ENCODE assay signal across 4 fruit fly cellular contexts in genomic region chr3L:16941319-16941718, dm6.
A peak's percentile ranks its signal among the peaks of the same experiment; 100 is the strongest.
TF ChIP-seq lines count a peak whose summit lies in the region.

No protein-coding gene starts in this region.

- no peak for TF ChIP-seq CTCF in whole organism, embryonic (GFP tag; optimal IDR thresholded peaks at IDR 0.05; lab: Kevin White, UChicago)

TF ChIP-seq in whole organism, embryonic, 481 proteins besides CTCF, POLR2A, EP300 and RAD21 (continues in another document):
- peak; percentile 19 for TF ChIP-seq zen (tag; optimal IDR thresholded peaks at IDR 0.05; lab: Kevin White, UChicago)
- TF ChIP-seq CG7556 (GFP tag; optimal IDR thresholded peaks at IDR 0.05; lab: Kevin White, UChicago) = peak; percentile 28
- TF ChIP-seq bcd (GFP tag; optimal IDR thresholded peaks at IDR 0.05; lab: Kevin White, UChicago) = no peak
- peak; percentile 15 for TF ChIP-seq Hsf (GFP tag; optimal IDR thresholded peaks at IDR 0.05; lab: Kevin White, UChicago)
- peak; percentile 41 for TF ChIP-seq CoRest (tag; optimal IDR thresholded peaks at IDR 0.05; lab: Kevin White, UChicago)
- TF ChIP-seq HLHmδ (GFP tag; optimal IDR thresholded peaks at IDR 0.05; lab: Kevin White, UChicago) = no peak
- no peak for TF ChIP-seq chm (GFP tag; IDR thresholded peaks at IDR 0.05; lab: Robert Waterston, UW)
- TF ChIP-seq CG1602 (GFP tag; optimal IDR thresholded peaks at IDR 0.05; lab: Kevin White, UChicago) = peak; percentile 1
- peak; percentile 48 for TF ChIP-seq nmo (GFP tag; optimal IDR thresholded peaks at IDR 0.05; lab: Kevin White, UChicago)
- TF ChIP-seq Myb (GFP tag; optimal IDR thresholded peaks at IDR 0.05; lab: Kevin White, UChicago) = peak; percentile 6
- peak in 1 of 2 experiments; percentile 55 for TF ChIP-seq chif (GFP tag; optimal IDR thresholded peaks at IDR 0.05; lab: Kevin White, UChicago)
- peak in 1 of 2 experiments; percentile 11 for TF ChIP-seq dpn (GFP tag; optimal IDR thresholded peaks at IDR 0.05; lab: Kevin White, UChicago)
- no peak for TF ChIP-seq zen2 (GFP tag; IDR thresholded peaks at IDR 0.05; lab: Robert Waterston, UW; ENCODE audit: partially characterized antibody)
- TF ChIP-seq CG16815 (GFP tag; optimal IDR thresholded peaks at IDR 0.05; lab: Kevin White, UChicago) = peak; percentile 21
- peak; percentile 29 for TF ChIP-seq bab2 (GFP tag; optimal IDR thresholded peaks at IDR 0.05; lab: Kevin White, UChicago)
- TF ChIP-seq Hand (GFP tag; optimal IDR thresholded peaks at IDR 0.05; lab: Kevin White, UChicago) = no peak
- TF ChIP-seq slbo (GFP tag; IDR thresholded peaks at IDR 0.05; lab: Robert Waterston, UW) = peak; percentile 21; the same call in 1 of the 2 replicates
- TF ChIP-seq Bteb2 (GFP tag; optimal IDR thresholded peaks at IDR 0.05; lab: Kevin White, UChicago) = no peak
- peak; percentile 41 for TF ChIP-seq CG1603 (tag; optimal IDR thresholded peaks at IDR 0.05; lab: Kevin White, UChicago)
- peak; percentile 13 for TF ChIP-seq az2 (GFP tag; optimal IDR thresholded peaks at IDR 0.05; lab: Kevin White, UChicago)
- peak; percentile 25 for TF ChIP-seq CG10209 (GFP tag; optimal IDR thresholded peaks at IDR 0.05; lab: Kevin White, UChicago)
- no peak for TF ChIP-seq CG31224 (GFP tag; IDR thresholded peaks at IDR 0.05; lab: Robert Waterston, UW)

TF ChIP-seq in whole organism, prepupa, 60 proteins besides CTCF, POLR2A, EP300 and RAD21 (continues in another document):
- TF ChIP-seq CG11294 (GFP tag; IDR thresholded peaks at IDR 0.05; lab: Robert Waterston, UW) (no peak), CG1621 (tag; optimal IDR thresholded peaks at IDR 0.05; lab: Kevin White, UChicago) (peak; percentile 65), OdsH (GFP tag; optimal IDR thresholded peaks at IDR 0.05; lab: Kevin White, UChicago) (peak; percentile 56), ss (GFP tag; optimal IDR thresholded peaks at IDR 0.05; lab: Kevin White, UChicago) (peak; percentile 8 to 65), Met (GFP tag; optimal IDR thresholded peaks at IDR 0.05; lab: Kevin White, UChicago) (peak; percentile 37), CG3032 (tag; optimal IDR thresholded peaks at IDR 0.05; lab: Kevin White, UChicago) (peak; percentile 8), CG10631 (GFP tag; optimal IDR thresholded peaks at IDR 0.05; lab: Kevin White, UChicago) (peak; percentile 27), Blimp-1 (GFP tag; optimal IDR thresholded peaks at IDR 0.05; lab: Kevin White, UChicago) (no peak), CG31627 (GFP tag; optimal IDR thresholded peaks at IDR 0.05; lab: Kevin White, UChicago) (peak; percentile 25), spab (GFP tag; optimal IDR thresholded peaks at IDR 0.05; lab: Kevin White, UChicago) (peak; percentile 49), fd85E (GFP tag; optimal IDR thresholded peaks at IDR 0.05; lab: Kevin White, UChicago) (no peak), salr (GFP tag; optimal IDR thresholded peaks at IDR 0.05; lab: Kevin White, UChicago) (peak in 1 of 2 experiments; percentile 6), pdm3 (GFP tag; optimal IDR thresholded peaks at IDR 0.05; lab: Kevin White, UChicago) (peak; percentile 38), achi (GFP tag; optimal IDR thresholded peaks at IDR 0.05; lab: Kevin White, UChicago) (peak; percentile 47), Hr38 (GFP tag; optimal IDR thresholded peaks at IDR 0.05; lab: Kevin White, UChicago) (no peak), CG6163 (GFP tag; IDR thresholded peaks at IDR 0.05; lab: Robert Waterston, UW) (peak; percentile 54), Gug (GFP tag; IDR thresholded peaks at IDR 0.05; lab: Robert Waterston, UW) (no peak), CG6792 (GFP tag; optimal IDR thresholded peaks at IDR 0.05; lab: Kevin White, UChicago) (peak; percentile 43), esn (GFP tag; optimal IDR thresholded peaks at IDR 0.05; lab: Kevin White, UChicago) (peak; percentile 43), acj6 (GFP tag; optimal IDR thresholded peaks at IDR 0.05; lab: Kevin White, UChicago) (peak; percentile 45), lz (GFP tag; optimal IDR thresholded peaks at IDR 0.05; lab: Kevin White, UChicago) (peak; percentile 43), CG8632 (GFP tag; optimal IDR thresholded peaks at IDR 0.05; lab: Kevin White, UChicago) (peak; percentile 42), Ets96B (tag; optimal IDR thresholded peaks at IDR 0.05; lab: Kevin White, UChicago) (peak; percentile 55), dac (GFP tag; optimal IDR thresholded peaks at IDR 0.05; lab: Kevin White, UChicago) (peak; percentile 11)

TF ChIP-seq in whole organism, pupa, 21 proteins besides CTCF, POLR2A, EP300 and RAD21:
- TF ChIP-seq Pif1A (GFP tag; optimal IDR thresholded peaks at IDR 0.05; lab: Kevin White, UChicago) (peak; percentile 58), CG34367 (tag; optimal IDR thresholded peaks at IDR 0.05; lab: Kevin White, UChicago) (peak; percentile 49), CG13204 (GFP tag; optimal IDR thresholded peaks at IDR 0.05; lab: Kevin White, UChicago) (peak; percentile 73), gl (tag; optimal IDR thresholded peaks at IDR 0.05; lab: Kevin White, UChicago) (peak; percentile 12), CG15710 (tag; optimal IDR thresholded peaks at IDR 0.05; lab: Kevin White, UChicago) (peak; percentile 63), CG9948 (tag; optimal IDR thresholded peaks at IDR 0.05; lab: Kevin White, UChicago) (peak; percentile 23), CG32121 (GFP tag; IDR thresholded peaks at IDR 0.05; lab: Robert Waterston, UW) (no peak), Ets98B (GFP tag; IDR thresholded peaks at IDR 0.05; lab: Robert Waterston, UW) (no peak), CG14655 (GFP tag; optimal IDR thresholded peaks at IDR 0.05; lab: Kevin White, UChicago) (peak; percentile 58), CG4496 (GFP tag; IDR thresholded peaks at IDR 0.05; lab: Robert Waterston, UW) (no peak), CG8159 (tag; optimal IDR thresholded peaks at IDR 0.05; lab: Kevin White, UChicago) (peak; percentile 45), EcR (GFP tag; optimal IDR thresholded peaks at IDR 0.05; lab: Kevin White, UChicago) (no peak), D1 (tag; optimal IDR thresholded peaks at IDR 0.05; lab: Kevin White, UChicago) (no peak), fd96Ca (GFP tag; IDR thresholded peaks at IDR 0.05; lab: Robert Waterston, UW) (no peak), Snoo (tag; optimal IDR thresholded peaks at IDR 0.05; lab: Kevin White, UChicago) (no peak), CG12605 (GFP tag; IDR thresholded peaks at IDR 0.05; lab: Robert Waterston, UW) (no peak), CG17806 (tag; optimal IDR thresholded peaks at IDR 0.05; lab: Kevin White, UChicago) (peak; percentile 45), rn (GFP tag; IDR thresholded peaks at IDR 0.05; lab: Robert Waterston, UW) (no peak), Pif1B (GFP tag; optimal IDR thresholded peaks at IDR 0.05; lab: Kevin White, UChicago) (peak; percentile 32), CG10348 (GFP tag; IDR thresholded peaks at IDR 0.05; lab: Robert Waterston, UW) (no peak), CG8301 (tag; optimal IDR thresholded peaks at IDR 0.05; lab: Kevin White, UChicago) (peak; percentile 31)
TF ChIP-seq in whole organism, pupa: peak in this region for 11.

TF ChIP-seq in whole organism, wandering third instar larva, 38 proteins besides CTCF, POLR2A, EP300 and RAD21:
- TF ChIP-seq rgr (GFP tag; optimal IDR thresholded peaks at IDR 0.05; lab: Kevin White, UChicago) = peak; percentile 4
- TF ChIP-seq CG9705 (GFP tag; optimal IDR thresholded peaks at IDR 0.05; lab: Kevin White, UChicago) = no peak
- TF ChIP-seq psq (GFP tag; optimal IDR thresholded peaks at IDR 0.05; lab: Kevin White, UChicago) = no peak
- TF ChIP-seq CG32264 (GFP tag; optimal IDR thresholded peaks at IDR 0.05; lab: Kevin White, UChicago) = no peak
- no peak for TF ChIP-seq dl (GFP tag; optimal IDR thresholded peaks at IDR 0.05; lab: Kevin White, UChicago; ENCODE audit: insufficient read depth in 1 of 2, partially characterized antibody in 2 of 2)
- TF ChIP-seq Hr78 (GFP tag; optimal IDR thresholded peaks at IDR 0.05; lab: Kevin White, UChicago) = no peak
- no peak for TF ChIP-seq sv (GFP tag; optimal IDR thresholded peaks at IDR 0.05; lab: Kevin White, UChicago)
- TF ChIP-seq fru (GFP tag; optimal IDR thresholded peaks at IDR 0.05; lab: Kevin White, UChicago) = no peak
- TF ChIP-seq br (GFP tag; optimal IDR thresholded peaks at IDR 0.05; lab: Kevin White, UChicago) = peak; percentile 16
- no peak for TF ChIP-seq foxo (GFP tag; optimal IDR thresholded peaks at IDR 0.05; lab: Kevin White, UChicago)
- no peak for TF ChIP-seq N (GFP tag; optimal IDR thresholded peaks at IDR 0.05; lab: Kevin White, UChicago)
- no peak for TF ChIP-seq h (GFP tag; optimal IDR thresholded peaks at IDR 0.05; lab: Kevin White, UChicago)
- no peak for TF ChIP-seq Dfd (GFP tag; optimal IDR thresholded peaks at IDR 0.05; lab: Kevin White, UChicago)

Comparison
In these comparisons a context has a peak if more than half of its experiments do, and no peak if none do; other contexts are left out.
1. Of the 7 proteins assayed by ChIP-seq in both whole organism, embryonic and whole organism, prepupa: peak only in whole organism, embryonic: none; only in whole organism, prepupa: Hr39; in both: Sox102F; in neither: 5.